Fruit fly (Drosophila melanogaster) whole organism, embryonic: ENCODE results near the gene CG14636.
A peak's percentile ranks its signal among the peaks of the same experiment; 100 is the strongest.

ENCODE experiments used
- Awh ChIP-seq: fragments of 200-800 bp; sonication (Bioruptor generic); IDR thresholded peaks from 2 replicates; pipeline ENCODE4, ENCODE4 v1.3.6; 2022; ENCODE audit warnings: missing biosample characterization, missing genetic modification characterization
- BtbVII ChIP-seq: fragments of 200-800 bp; sonication (Bioruptor generic); optimal IDR thresholded peaks from 3 replicates; lab custom pipeline; 2017; ENCODE audit warnings: missing biosample characterization, mild to moderate bottlenecking, missing genetic modification characterization
- CG10147 ChIP-seq: fragments of 200-800 bp; sonication (Bioruptor generic); optimal IDR thresholded peaks from 2 replicates; lab custom pipeline; 2019; ENCODE audit warnings: missing biosample characterization, mild to moderate bottlenecking, missing genetic modification characterization, moderate library complexity
- CG10267 ChIP-seq: fragments of 200-800 bp; sonication (Bioruptor generic); optimal IDR thresholded peaks from 2 replicates; lab custom pipeline; 2018; ENCODE audit warnings: missing biosample characterization, mild to moderate bottlenecking, missing genetic modification characterization, moderate library complexity
- CG11085 ChIP-seq: fragments of 200-800 bp; sonication (Bioruptor generic); IDR thresholded peaks from 2 replicates; pipeline ENCODE4 v1.3.6; 2022; ENCODE audit warnings: missing biosample characterization, missing genetic modification characterization
- CG11695 ChIP-seq: fragments of 200-800 bp; sonication (Bioruptor generic); IDR thresholded peaks from 3 replicates; pipeline ENCODE4 v1.3.6; 2022; ENCODE audit warnings: missing biosample characterization, missing genetic modification characterization
- CG11723 ChIP-seq: fragments of 200-800 bp; sonication (Bioruptor generic); optimal IDR thresholded peaks from 2 replicates; lab custom pipeline; 2017; ENCODE audit warnings: missing biosample characterization, mild to moderate bottlenecking, missing genetic modification characterization
- CG12104 ChIP-seq: fragments of 200-800 bp; sonication (Bioruptor generic); optimal IDR thresholded peaks from 3 replicates; lab custom pipeline; 2016; ENCODE audit warnings: missing biosample characterization, missing genetic modification characterization
- CG12659 ChIP-seq: fragments of 200-800 bp; sonication (Bioruptor generic); optimal IDR thresholded peaks from 3 replicates; lab custom pipeline; 2017; ENCODE audit warnings: mild to moderate bottlenecking, missing biosample characterization, missing genetic modification reagents, missing genetic modification characterization
- CG12769 ChIP-seq: fragments of 200-800 bp; sonication (Bioruptor generic); optimal IDR thresholded peaks from 2 replicates; lab custom pipeline; 2019; ENCODE audit warnings: missing biosample characterization, mild to moderate bottlenecking, missing genetic modification characterization, moderate library complexity
- CG14710 ChIP-seq: fragments of 200-800 bp; sonication (Bioruptor generic); optimal IDR thresholded peaks from 3 replicates; lab custom pipeline; 2019; ENCODE audit warnings: missing biosample characterization, mild to moderate bottlenecking, missing genetic modification characterization, moderate library complexity
- CG15011 ChIP-seq: fragments of 200-800 bp; sonication (Bioruptor generic); optimal IDR thresholded peaks from 3 replicates; lab custom pipeline; 2018; ENCODE audit warnings: missing biosample characterization, mild to moderate bottlenecking, missing genetic modification characterization
- CG16813 ChIP-seq: fragments of 200-800 bp; sonication (Bioruptor generic); IDR thresholded peaks from 3 replicates; pipeline ENCODE4 v1.3.6; 2022; ENCODE audit warnings: missing biosample characterization, missing genetic modification characterization; ENCODE audit not compliant: partially characterized antibody
- CG17359 ChIP-seq: fragments of 200-800 bp; sonication (Bioruptor generic); optimal IDR thresholded peaks from 3 replicates; lab custom pipeline; 2018; ENCODE audit warnings: missing biosample characterization, mild to moderate bottlenecking, missing genetic modification characterization, moderate library complexity
- CG3163 ChIP-seq: fragments of 200-800 bp; sonication (Bioruptor generic); optimal IDR thresholded peaks from 3 replicates; lab custom pipeline; 2016; ENCODE audit warnings: missing biosample characterization, missing genetic modification characterization
- CG32772 ChIP-seq: fragments of 200-800 bp; sonication (Bioruptor generic); IDR thresholded peaks from 2 replicates; pipeline ENCODE4 v1.3.6; 2022; ENCODE audit warnings: missing biosample characterization, missing genetic modification characterization
- CG3281 ChIP-seq: fragments of 200-800 bp; sonication (Bioruptor generic); optimal IDR thresholded peaks from 3 replicates; lab custom pipeline; 2017; ENCODE audit warnings: missing biosample characterization, mild to moderate bottlenecking, missing genetic modification characterization
- CG4820 ChIP-seq: fragments of 200-800 bp; sonication (Bioruptor generic); optimal IDR thresholded peaks from 3 replicates; lab custom pipeline; 2016; ENCODE audit warnings: missing biosample characterization, missing genetic modification characterization
- CG7271 ChIP-seq: fragments of 200-800 bp; sonication (Bioruptor generic); optimal IDR thresholded peaks from 2 replicates; lab custom pipeline; 2018; ENCODE audit warnings: missing biosample characterization, mild to moderate bottlenecking, missing genetic modification characterization, moderate library complexity
- CG8944 ChIP-seq: fragments of 200-800 bp; sonication (Bioruptor generic); optimal IDR thresholded peaks from 3 replicates; lab custom pipeline; 2016; ENCODE audit warnings: missing biosample characterization, missing genetic modification characterization
- Dek ChIP-seq: fragments of 200-800 bp; sonication (Bioruptor generic); optimal IDR thresholded peaks from 3 replicates; lab custom pipeline; 2019; ENCODE audit warnings: missing biosample characterization, mild to moderate bottlenecking, missing genetic modification characterization, moderate library complexity
- Hsf ChIP-seq: fragments of 200-800 bp; sonication (Bioruptor generic); optimal IDR thresholded peaks from 3 replicates; lab custom pipeline; 2016; ENCODE audit warnings: missing biosample characterization, missing genetic modification characterization
- MESR4 ChIP-seq: fragments of 200-800 bp; sonication (Bioruptor generic); optimal IDR thresholded peaks from 2 replicates; lab custom pipeline; 2018; ENCODE audit warnings: missing biosample characterization, mild to moderate bottlenecking, missing genetic modification characterization, moderate library complexity
- MTF-1 ChIP-seq: fragments of 200-800 bp; sonication (Bioruptor generic); optimal IDR thresholded peaks from 2 replicates; lab custom pipeline; 2018; ENCODE audit warnings: missing biosample characterization, mild to moderate bottlenecking, missing genetic modification characterization, borderline replicate concordance
- Mrtf ChIP-seq: fragments of 200-800 bp; sonication (Bioruptor generic); IDR thresholded peaks from 3 replicates; pipeline ENCODE4 v1.3.6; 2022; ENCODE audit warnings: missing biosample characterization, missing genetic modification characterization
- Nf-YA ChIP-seq: fragments of 200-800 bp; sonication (Bioruptor generic); IDR thresholded peaks from 2 replicates; pipeline ENCODE4 v1.3.6; 2022; ENCODE audit warnings: missing biosample characterization, missing genetic modification characterization
- NfI ChIP-seq: fragments of 200-800 bp; sonication (Bioruptor generic); optimal IDR thresholded peaks from 3 replicates; lab custom pipeline; 2018; ENCODE audit warnings: missing biosample characterization, mild to moderate bottlenecking, missing genetic modification characterization, moderate library complexity
- Xrp1 ChIP-seq: fragments of 200-800 bp; sonication (Bioruptor generic); IDR thresholded peaks from 2 replicates; pipeline ENCODE4 v1.3.6; 2022; ENCODE audit warnings: missing biosample characterization, missing genetic modification characterization
- ab ChIP-seq: fragments of 200-800 bp; sonication (Bioruptor generic); optimal IDR thresholded peaks from 2 replicates; lab custom pipeline; 2016; ENCODE audit warnings: missing biosample characterization, missing genetic modification characterization
- ftz-f1 ChIP-seq: fragments of 200-800 bp; sonication (Bioruptor generic); optimal IDR thresholded peaks from 2 replicates; lab custom pipeline; 2016; ENCODE audit warnings: missing biosample characterization, missing genetic modification characterization
- lilli ChIP-seq: fragments of 200-800 bp; sonication (Bioruptor generic); optimal IDR thresholded peaks from 3 replicates; lab custom pipeline; 2016; ENCODE audit warnings: missing biosample characterization, missing genetic modification characterization
- nerfin-1 ChIP-seq: fragments of 200-800 bp; sonication (Bioruptor generic); optimal IDR thresholded peaks from 3 replicates; lab custom pipeline; 2019; ENCODE audit warnings: missing biosample characterization, mild to moderate bottlenecking, missing genetic modification characterization, moderate library complexity
- pzg ChIP-seq: fragments of 200-800 bp; sonication (Bioruptor generic); optimal IDR thresholded peaks from 3 replicates; lab custom pipeline; 2018; ENCODE audit warnings: missing biosample characterization, mild to moderate bottlenecking, missing genetic modification characterization, moderate library complexity
- ranshi ChIP-seq: fragments of 200-800 bp; sonication (Bioruptor generic); IDR thresholded peaks from 2 replicates; pipeline ENCODE4 v1.3.6; 2022; ENCODE audit warnings: missing biosample characterization, missing genetic modification characterization
- row ChIP-seq: fragments of 200-800 bp; sonication (Bioruptor generic); IDR thresholded peaks from 3 replicates; pipeline ENCODE4 v1.3.6; 2022; ENCODE audit warnings: missing biosample characterization, missing genetic modification characterization
- sens ChIP-seq: fragments of 200-800 bp; sonication (Bioruptor generic); peaks from one replicate; lab custom pipeline; 2016; ENCODE audit warnings: missing biosample characterization, missing genetic modification characterization
- sens-2 ChIP-seq: fragments of 200-800 bp; sonication (Bioruptor generic); IDR thresholded peaks from 2 replicates; pipeline ENCODE4 v1.3.6; 2022; ENCODE audit warnings: missing biosample characterization, missing genetic modification characterization
- ssp ChIP-seq: fragments of 200-800 bp; sonication (Bioruptor generic); IDR thresholded peaks from 2 replicates; pipeline ENCODE4 v1.3.6; 2022; ENCODE audit warnings: missing biosample characterization, missing genetic modification characterization
- stc ChIP-seq: fragments of 200-800 bp; sonication (Bioruptor generic); IDR thresholded peaks from 2 replicates; pipeline ENCODE4 v1.3.6; 2022; ENCODE audit warnings: missing biosample characterization, missing genetic modification characterization
- sug ChIP-seq: fragments of 200-800 bp; optimal IDR thresholded peaks from 2 replicates; lab custom pipeline; 2019; ENCODE audit warnings: missing biosample characterization, mild to moderate bottlenecking, missing genetic modification characterization, moderate library complexity
- zfh1 ChIP-seq: fragments of 200-800 bp; sonication (Bioruptor generic); IDR thresholded peaks from 3 replicates; pipeline ENCODE4 v1.3.6; 2022; ENCODE audit warnings: missing biosample characterization, missing genetic modification characterization

The CG14636 gene

DNA sequence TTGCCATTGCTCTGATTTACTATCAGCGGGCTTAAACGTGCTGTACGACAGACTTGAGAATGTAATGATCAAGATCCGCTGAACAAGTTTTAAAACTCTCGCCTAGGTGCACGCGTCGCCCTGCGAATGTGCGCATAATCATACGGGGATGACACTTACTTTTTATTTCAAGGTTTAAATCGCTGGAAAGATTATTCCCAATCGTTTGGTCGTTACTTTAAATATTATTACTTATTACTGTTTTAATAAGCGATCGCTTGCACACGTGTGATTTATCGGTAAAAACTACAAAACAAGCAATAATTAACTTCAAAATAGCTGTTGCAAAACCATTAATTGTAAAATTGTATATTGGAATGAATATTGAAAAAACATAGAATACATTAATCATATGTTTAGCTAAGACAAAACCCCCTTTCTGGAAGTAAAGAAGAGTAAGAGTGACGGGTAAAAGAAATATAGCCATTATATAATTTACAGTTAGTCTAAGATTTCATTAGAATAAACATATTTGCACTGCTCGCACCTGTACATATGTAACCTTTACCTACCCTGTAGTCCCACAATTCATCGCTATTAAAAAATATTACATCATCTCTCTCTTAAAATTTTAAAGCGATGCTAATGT, 14.1 kb upstream of the CG14636 start, which contains the start of gene DhpD (continued):
- TF ChIP-seq CG12104 (GFP tag; lab: Kevin White, UChicago) = peak; percentile 72
- peak; percentile 82 for TF ChIP-seq CG3281 (GFP tag; lab: Kevin White, UChicago)
- peak; percentile 2 for TF ChIP-seq MESR4
- peak; percentile 29 for TF ChIP-seq CG8944 (GFP tag; lab: Kevin White, UChicago)
- TF ChIP-seq sens-2 (GFP tag; lab: Robert Waterston, UW) = no peak
- TF ChIP-seq MTF-1 = no peak
- peak; percentile 81 for TF ChIP-seq Xrp1
- TF ChIP-seq ssp (GFP tag; lab: Robert Waterston, UW) = peak; percentile 48
- TF ChIP-seq Hsf = peak; percentile 56
- no peak for TF ChIP-seq ab
- TF ChIP-seq CG10147 = peak; percentile 99
- peak; percentile 88 for TF ChIP-seq row (GFP tag; lab: Robert Waterston, UW)
- peak; percentile 80 for TF ChIP-seq CG12659 (GFP tag; lab: Kevin White, UChicago)
- peak; percentile 51 for TF ChIP-seq CG15011 (GFP tag; lab: Kevin White, UChicago)
- peak; percentile 79 for TF ChIP-seq lilli
- TF ChIP-seq CG14710 = peak; percentile 66
- peak; percentile 48 for TF ChIP-seq Awh (GFP tag; lab: Robert Waterston, UW)
- peak; percentile 65; the same call in 1 of the 2 replicates for TF ChIP-seq stc (GFP tag; lab: Robert Waterston, UW)
- peak; percentile 43; the same call in 2 of the 3 replicates for TF ChIP-seq Mrtf (GFP tag; lab: Robert Waterston, UW)
- peak; percentile 71 for TF ChIP-seq NfI (GFP tag; lab: Kevin White, UChicago)
- TF ChIP-seq nerfin-1 = no peak
- peak; percentile 40 for TF ChIP-seq CG3163 (GFP tag; lab: Kevin White, UChicago)
- peak; percentile 54; the same call in 1 of the 2 replicates for TF ChIP-seq Nf-YA (GFP tag; lab: Robert Waterston, UW)
- TF ChIP-seq CG11695 (GFP tag; lab: Robert Waterston, UW) = 0 out of 3 replicates have a peak, but pooled peaks have one; percentile 32
- peak; percentile 76 for TF ChIP-seq CG17359 (tag; lab: Kevin White, UChicago)
- peak; percentile 83 for TF ChIP-seq CG16813 (GFP tag; lab: Robert Waterston, UW)
- TF ChIP-seq CG10267 (tag; lab: Kevin White, UChicago) = peak; percentile 47
- TF ChIP-seq pzg (GFP tag; lab: Kevin White, UChicago) = peak; percentile 37
- peak; percentile 78 for TF ChIP-seq CG11085 (GFP tag; lab: Robert Waterston, UW)
- TF ChIP-seq CG11723 = peak; percentile 16
- peak; percentile 39 for TF ChIP-seq CG32772 (GFP tag; lab: Robert Waterston, UW)
- no peak for TF ChIP-seq Dek (tag; lab: Kevin White, UChicago)
- no peak for TF ChIP-seq CG7271 (tag; lab: Kevin White, UChicago)
- peak; percentile 49 for TF ChIP-seq ranshi (GFP tag; lab: Robert Waterston, UW)
- TF ChIP-seq zfh1 (GFP tag; lab: Robert Waterston, UW) = peak; percentile 84; the same call in 2 of the 3 replicates

DNA sequence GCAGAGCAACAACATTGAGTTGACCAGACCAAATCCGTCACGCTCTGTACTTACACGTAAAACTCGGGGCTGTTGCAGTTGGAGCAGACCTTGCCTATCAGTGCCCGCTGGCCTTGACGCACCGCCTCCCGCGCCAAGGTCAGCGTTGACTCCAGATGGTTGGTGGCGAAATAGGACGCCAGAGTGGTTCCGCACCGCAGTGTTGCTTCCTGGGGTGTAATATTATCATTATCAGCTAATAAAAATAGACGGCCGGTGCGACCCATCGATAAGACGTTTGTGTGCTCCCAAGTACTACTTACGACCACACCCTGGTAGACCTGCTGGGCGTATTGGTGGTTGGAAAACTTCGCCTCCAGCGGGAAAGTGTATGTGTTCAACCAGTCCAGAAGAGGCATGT, 13.3 kb upstream of the CG14636 start:
- TF ChIP-seq sens (peak; percentile 70), sug (tag; lab: Kevin White, UChicago) (peak; percentile 78), CG12769 (peak; percentile 0), ftz-f1 (GFP tag; lab: Kevin White, UChicago) (peak; percentile 72), BtbVII (GFP tag; lab: Kevin White, UChicago) (no peak), CG4820 (GFP tag; lab: Kevin White, UChicago) (no peak)
